Worm (Caenorhabditis elegans): Measurements from ENCODE around the gene usp-33.

usp-33 gene

DNA sequence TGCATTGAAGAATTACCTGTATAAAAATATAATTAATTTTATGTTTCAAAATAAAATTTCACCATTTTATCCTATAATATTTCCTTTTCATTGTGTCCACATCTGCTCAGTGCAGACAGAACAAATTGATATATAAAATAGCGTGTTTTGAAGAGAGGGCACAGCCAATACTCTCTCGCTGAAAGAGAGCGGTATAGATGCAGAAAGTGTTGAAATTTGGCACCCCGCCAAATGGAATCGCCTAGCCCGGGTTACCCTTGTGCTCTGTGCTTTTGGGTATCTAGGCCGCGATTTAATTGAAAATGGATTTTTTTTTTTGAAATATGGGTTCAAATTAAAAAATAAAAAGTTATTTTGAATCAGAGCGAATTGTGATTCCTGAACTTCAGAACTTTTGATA is 26.0 kb downstream of the usp-33 start:
- no peak for TF ChIP-seq fkh-10 (GFP tag; optimal IDR thresholded peaks at IDR 0.05)
- no peak for TF ChIP-seq mef-2 (tag; optimal IDR thresholded peaks at IDR 0.05)
- TF ChIP-seq sup-37 (GFP tag; optimal IDR thresholded peaks at IDR 0.05), result no peak
- TF ChIP-seq aly-2 (tag; optimal IDR thresholded peaks at IDR 0.05), result no peak
- no peak for TF ChIP-seq nhr-85 (tag)
- TF ChIP-seq swsn-7 (tag; optimal IDR thresholded peaks at IDR 0.05), result peak; percentile 15
- TF ChIP-seq hlh-17 (GFP tag; optimal IDR thresholded peaks at IDR 0.05; ENCODE audit: borderline replicate concordance), result no peak
- TF ChIP-seq ces-1 (GFP tag; optimal IDR thresholded peaks at IDR 0.05), result no peak
- no peak for TF ChIP-seq elt-3 (tag; optimal IDR thresholded peaks at IDR 0.05)
- TF ChIP-seq nhr-28 (tag; optimal IDR thresholded peaks at IDR 0.05), result no peak
- no peak for TF ChIP-seq jun-1 (tag; optimal IDR thresholded peaks at IDR 0.05)
- TF ChIP-seq tbx-2 (tag; optimal IDR thresholded peaks at IDR 0.05), result no peak
- TF ChIP-seq fkh-8 (tag; optimal IDR thresholded peaks at IDR 0.05), result peak; percentile 44
- no peak for TF ChIP-seq rnt-1 (tag; optimal IDR thresholded peaks at IDR 0.05)
- peak in 1 of 2 experiments; percentile 36 for TF ChIP-seq lsy-2 (tag; optimal IDR thresholded peaks at IDR 0.05)
- TF ChIP-seq efl-1 (optimal IDR thresholded peaks at IDR 0.05), result peak in 1 of 2 experiments; percentile 21
- TF ChIP-seq efl-1 (GFP tag; optimal IDR thresholded peaks at IDR 0.05 in 1 of 2), result no peak
- no peak for TF ChIP-seq xbp-1 (tag; optimal IDR thresholded peaks at IDR 0.05)
- TF ChIP-seq ceh-63 (GFP tag; optimal IDR thresholded peaks at IDR 0.05), result no peak
- peak; percentile 58 for TF ChIP-seq skn-1 (tag; optimal IDR thresholded peaks at IDR 0.05)
- TF ChIP-seq nhr-90 (tag; optimal IDR thresholded peaks at IDR 0.05; ENCODE audit: poor library complexity), result no peak
- peak; percentile 49 for TF ChIP-seq nhr-71 (tag; optimal IDR thresholded peaks at IDR 0.05)
- no peak for TF ChIP-seq nhr-84 (tag; optimal IDR thresholded peaks at IDR 0.05)
- no peak for TF ChIP-seq ceh-8 (GFP tag; optimal IDR thresholded peaks at IDR 0.05)
- TF ChIP-seq egl-13 (tag; optimal IDR thresholded peaks at IDR 0.05), result no peak
- TF ChIP-seq zag-1 (tag; optimal IDR thresholded peaks at IDR 0.05), result no peak
- no peak for TF ChIP-seq ztf-4 (tag; optimal IDR thresholded peaks at IDR 0.05)
- no peak for TF ChIP-seq unc-62 (GFP tag; optimal IDR thresholded peaks at IDR 0.05)
- no peak for TF ChIP-seq mab-9 (GFP tag; IDR thresholded peaks at IDR 0.05)
- no peak for TF ChIP-seq C34B4.2 (tag; optimal IDR thresholded peaks at IDR 0.05)
- TF ChIP-seq lin-14 (GFP tag; optimal IDR thresholded peaks at IDR 0.05), result peak; percentile 64
- no peak for TF ChIP-seq vab-15 (tag; optimal IDR thresholded peaks at IDR 0.05)
- TF ChIP-seq nhr-237 (tag; optimal IDR thresholded peaks at IDR 0.05), result no peak
- no peak for TF ChIP-seq sox-4 (tag; optimal IDR thresholded peaks at IDR 0.05)
- no peak for TF ChIP-seq mdl-1 (tag; optimal IDR thresholded peaks at IDR 0.05)
- TF ChIP-seq nhr-47 (tag; optimal IDR thresholded peaks at IDR 0.05), result peak; percentile 41
- TF ChIP-seq dsc-1 (tag; optimal IDR thresholded peaks at IDR 0.05), result peak; percentile 41
- no peak for TF ChIP-seq pag-3 (tag; optimal IDR thresholded peaks at IDR 0.05; ENCODE audit: borderline replicate concordance, insufficient read depth)
- TF ChIP-seq mep-1 (tag; optimal IDR thresholded peaks at IDR 0.05), result peak; percentile 29
- no peak for TF ChIP-seq aha-1 (tag; optimal IDR thresholded peaks at IDR 0.05)
- no peak for TF ChIP-seq nhr-77 (tag; optimal IDR thresholded peaks at IDR 0.05)
- no peak for TF ChIP-seq lin-13 (GFP tag; optimal IDR thresholded peaks at IDR 0.05)
- TF ChIP-seq ceh-82 (tag; optimal IDR thresholded peaks at IDR 0.05), result peak in 2 of 3 experiments; percentile 4 to 46
- no peak for TF ChIP-seq blmp-1 (tag; optimal IDR thresholded peaks at IDR 0.05)
- no peak for TF ChIP-seq unc-86 (tag; optimal IDR thresholded peaks at IDR 0.05)
- TF ChIP-seq lir-3 (tag; optimal IDR thresholded peaks at IDR 0.05; ENCODE audit: poor library complexity), result no peak
- peak; percentile 16 for TF ChIP-seq snu-23 (GFP tag; optimal IDR thresholded peaks at IDR 0.05)
- TF ChIP-seq lin-35 (GFP tag; optimal IDR thresholded peaks at IDR 0.05), result no peak
- no peak for TF ChIP-seq pax-3 (tag; optimal IDR thresholded peaks at IDR 0.05)
